Worm (Caenorhabditis elegans) whole organism, L4 larva: Measurements from ENCODE around the gene F43C11.16.

Experiments
- D1046.2 ChIP-seq: fragments of 200-800 bp; sonication (Bioruptor generic); IDR thresholded peaks from 2 replicates; pipeline ENCODE4 v1.3.6; 2022; ENCODE audit warnings: missing genetic modification characterization, missing compliant biosample characterization
- F44E2.7 ChIP-seq: fragments of 200-800 bp; sonication (Bioruptor generic); IDR thresholded peaks from 2 replicates; pipeline ENCODE4 v2.1.2; 2022; ENCODE audit warnings: missing genetic modification characterization, missing compliant biosample characterization
- R02D3.7 ChIP-seq: fragments of 150-350 bp; sonication (generic microtip); optimal IDR thresholded peaks from 3 replicates; lab custom pipeline; 2014; ENCODE audit warnings: missing biosample characterization, missing genetic modification characterization
- T20F7.1 ChIP-seq: fragments of 200-800 bp; sonication (Bioruptor generic); optimal IDR thresholded peaks from 2 replicates; lab custom pipeline; 2018; ENCODE audit warnings: mild to moderate bottlenecking, missing genetic modification characterization, missing compliant biosample characterization
- Y48G9A.11 ChIP-seq: fragments of 200-800 bp; sonication (Bioruptor generic); IDR thresholded peaks from 2 replicates; pipeline ENCODE4 v1.3.6; 2022; ENCODE audit warnings: missing genetic modification reagents, missing genetic modification characterization, missing compliant biosample characterization
- Y5F2A.4 ChIP-seq: fragments of 200-800 bp; sonication (Bioruptor generic); optimal IDR thresholded peaks from 2 replicates; lab custom pipeline; 2018; ENCODE audit warnings: mild to moderate bottlenecking, missing genetic modification characterization, missing compliant biosample characterization
- ZK337.2 ChIP-seq: fragments of 200-800 bp; sonication (Bioruptor generic); IDR thresholded peaks from 2 replicates; pipeline ENCODE4 v1.3.6; 2022; ENCODE audit warnings: missing genetic modification reagents, missing genetic modification characterization, missing compliant biosample characterization
- aha-1 ChIP-seq: fragments of 150-350 bp; peaks from one replicate; lab custom pipeline; 2014; ENCODE audit warnings: missing biosample characterization, missing genetic modification characterization
- aly-2 ChIP-seq: sonication (generic microtip); optimal IDR thresholded peaks from 2 replicates; lab custom pipeline; 2018; ENCODE audit warnings: missing biosample characterization, missing genetic modification characterization
- ama-1 ChIP-seq: fragments of 150-350 bp; optimal IDR thresholded peaks from 2 replicates; lab custom pipeline; 2014; ENCODE audit warnings: inconsistent platforms, mixed read lengths
- arid-1 ChIP-seq: fragments of 200-800 bp; sonication (Bioruptor generic); conservative IDR thresholded peaks from 2 replicates; pipeline ENCODE4 v1.3.6; 2022; ENCODE audit warnings: missing genetic modification reagents, missing genetic modification characterization, missing compliant biosample characterization
- ceh-28 ChIP-seq: fragments of 150-350 bp; optimal IDR thresholded peaks from 2 replicates; lab custom pipeline; 2014; ENCODE audit warnings: missing biosample characterization, missing genetic modification reagents, missing genetic modification characterization
- ceh-32 ChIP-seq: sonication (generic microtip); optimal IDR thresholded peaks from 2 replicates; lab custom pipeline; 2016; ENCODE audit warnings: mild to moderate bottlenecking, missing genetic modification characterization, missing compliant biosample characterization; ENCODE audit not compliant: poor library complexity
- daf-16 ChIP-seq, 3 experiments: sonication (generic microtip); optimal IDR thresholded peaks; 2 replicates each; lab custom pipeline; 2016 to 2017; ENCODE audit warnings: missing genetic modification characterization in 3 of 3, missing genetic modification reagents in 3 of 3, mild to moderate bottlenecking in 2 of 3, missing compliant biosample characterization in 2 of 3, missing biosample characterization in 1 of 3, moderate library complexity in 1 of 3
- hlh-11 ChIP-seq: fragments of 200-800 bp; sonication (Bioruptor generic); optimal IDR thresholded peaks from 2 replicates; lab custom pipeline; 2018; ENCODE audit warnings: mild to moderate bottlenecking, missing genetic modification characterization, missing compliant biosample characterization
- hlh-30 ChIP-seq: sonication (generic microtip); optimal IDR thresholded peaks from 2 replicates; lab custom pipeline; 2017; ENCODE audit warnings: antibody characterized with exemption, mild to moderate bottlenecking, missing genetic modification characterization, missing compliant biosample characterization; ENCODE audit not compliant: insufficient read depth
- hmg-1.1 ChIP-seq: fragments of 200-800 bp; sonication (Bioruptor generic); IDR thresholded peaks from 2 replicates; pipeline ENCODE4 v1.3.6; 2022; ENCODE audit warnings: missing genetic modification reagents, missing genetic modification characterization, missing compliant biosample characterization
- lir-3 ChIP-seq: sonication (generic microtip); optimal IDR thresholded peaks from 2 replicates; lab custom pipeline; 2016; ENCODE audit warnings: mild to moderate bottlenecking, missing genetic modification characterization, missing compliant biosample characterization
- madf-9 ChIP-seq: fragments of 200-800 bp; sonication (Bioruptor generic); conservative IDR thresholded peaks from 2 replicates; pipeline ENCODE4 v1.3.6; 2022; ENCODE audit warnings: missing genetic modification reagents, missing genetic modification characterization, missing compliant biosample characterization
- mdl-1 ChIP-seq, 2 experiments: fragments of 150-350 bp in 1 of 2; sonication (generic microtip) in 1 of 2; optimal IDR thresholded peaks; 2 replicates each; lab custom pipeline; 2014 to 2017; ENCODE audit warnings: missing biosample characterization in 2 of 2, missing genetic modification characterization in 2 of 2
- mdt-29 ChIP-seq: fragments of 200-800 bp; sonication (Bioruptor generic); IDR thresholded peaks from 2 replicates; pipeline ENCODE4 v1.3.6; 2022; ENCODE audit warnings: missing genetic modification reagents, missing genetic modification characterization, missing compliant biosample characterization
- mep-1 ChIP-seq: fragments of 150-350 bp; sonication (generic microtip); optimal IDR thresholded peaks from 3 replicates; lab custom pipeline; 2014; ENCODE audit warnings: missing biosample characterization, missing genetic modification characterization
- nhr-10 ChIP-seq: fragments of 150-350 bp; optimal IDR thresholded peaks from 2 replicates; lab custom pipeline; 2014; ENCODE audit warnings: missing biosample characterization, missing genetic modification characterization
- nhr-102 ChIP-seq: sonication (generic microtip); optimal IDR thresholded peaks from 2 replicates; lab custom pipeline; 2016; ENCODE audit warnings: mild to moderate bottlenecking, missing genetic modification characterization, moderate library complexity, missing compliant biosample characterization
- nhr-237 ChIP-seq: sonication (generic microtip); optimal IDR thresholded peaks from 2 replicates; lab custom pipeline; 2017; ENCODE audit warnings: missing biosample characterization, missing genetic modification characterization
- nhr-25 ChIP-seq: sonication (generic microtip); optimal IDR thresholded peaks from 2 replicates; lab custom pipeline; 2017; ENCODE audit warnings: missing genetic modification characterization, mild to moderate bottlenecking, missing compliant biosample characterization, antibody characterized with exemption, moderate library complexity, borderline replicate concordance; ENCODE audit not compliant: insufficient read depth
- nhr-28 ChIP-seq: fragments of 150-350 bp; optimal IDR thresholded peaks from 2 replicates; lab custom pipeline; 2014; ENCODE audit warnings: missing biosample characterization, missing genetic modification characterization
- nhr-6 ChIP-seq: fragments of 150-350 bp; optimal IDR thresholded peaks from 2 replicates; lab custom pipeline; 2014; ENCODE audit warnings: missing biosample characterization, missing genetic modification characterization
- nhr-76 ChIP-seq: fragments of 150-350 bp; optimal IDR thresholded peaks from 2 replicates; lab custom pipeline; 2014; ENCODE audit warnings: missing biosample characterization, missing genetic modification characterization
- pha-4 ChIP-seq, 2 experiments: fragments of 150-350 bp in 1 of 2; fragments of 200-800 bp in 1 of 2; sonication (Bioruptor generic) in 1 of 2; IDR thresholded peaks in 1 of 2; optimal IDR thresholded peaks in 1 of 2; 2 replicates each; pipeline versions ENCODE4 v1.3.6 to Lab custom; 2014 to 2022; ENCODE audit warnings: missing genetic modification characterization in 2 of 2, missing genetic modification reagents in 2 of 2, missing biosample characterization in 1 of 2, missing compliant biosample characterization in 1 of 2
- php-3 ChIP-seq: fragments of 200-800 bp; sonication (Bioruptor generic); IDR thresholded peaks from 2 replicates; pipeline ENCODE4 v1.3.6; 2022; ENCODE audit warnings: missing genetic modification reagents, missing genetic modification characterization, missing compliant biosample characterization
- saeg-2 ChIP-seq: fragments of 200-800 bp; sonication (Bioruptor generic); IDR thresholded peaks from 2 replicates; pipeline ENCODE4 v1.3.6; 2022; ENCODE audit warnings: missing genetic modification reagents, missing genetic modification characterization, missing compliant biosample characterization
- set-16 ChIP-seq: fragments of 200-800 bp; sonication (Bioruptor generic); IDR thresholded peaks from 2 replicates; pipeline ENCODE4 v1.3.6; 2022; ENCODE audit warnings: missing genetic modification reagents, missing genetic modification characterization, missing compliant biosample characterization
- snpc-1.2 ChIP-seq: fragments of 200-800 bp; sonication (Bioruptor generic); IDR thresholded peaks from 2 replicates; pipeline ENCODE4 v1.3.6; 2022; ENCODE audit warnings: missing genetic modification reagents, missing genetic modification characterization, missing compliant biosample characterization
- snpc-4 ChIP-seq: fragments of 150-350 bp; optimal IDR thresholded peaks from 2 replicates; lab custom pipeline; 2014; ENCODE audit warnings: missing biosample characterization, missing genetic modification characterization
- tra-1 ChIP-seq: fragments of 200-800 bp; sonication (Bioruptor generic); IDR thresholded peaks from 2 replicates; pipeline ENCODE4 v1.3.6; 2022; ENCODE audit warnings: missing genetic modification reagents, missing genetic modification characterization, missing compliant biosample characterization
- unc-130 ChIP-seq: sonication (generic microtip); optimal IDR thresholded peaks from 2 replicates; lab custom pipeline; 2016; ENCODE audit warnings: missing genetic modification reagents, missing genetic modification characterization, missing compliant biosample characterization
- unc-62 ChIP-seq, 3 experiments: fragments of 150-350 bp in 1 of 3; sonication (generic microtip); optimal IDR thresholded peaks in 2 of 3; peaks in 1 of 3; 1 replicate in 1 of 3; 2 replicates in 2 of 3; lab custom pipeline; 2014 to 2017; ENCODE audit warnings: missing biosample characterization in 3 of 3, missing genetic modification characterization in 3 of 3, missing genetic modification reagents in 3 of 3, missing genotype in 1 of 3
- zip-11 ChIP-seq: fragments of 200-800 bp; sonication (Bioruptor generic); IDR thresholded peaks from 2 replicates; pipeline ENCODE4 v1.3.6; 2022; ENCODE audit warnings: missing genetic modification characterization, missing compliant biosample characterization
- zip-2 ChIP-seq: fragments of 150-350 bp; optimal IDR thresholded peaks from 2 replicates; lab custom pipeline; 2014; ENCODE audit warnings: missing biosample characterization, missing genetic modification characterization
- ztf-11 ChIP-seq: fragments of 150-350 bp; optimal IDR thresholded peaks from 2 replicates; lab custom pipeline; 2014; ENCODE audit warnings: missing biosample characterization, missing genetic modification characterization

F43C11.16 gene

DNA sequence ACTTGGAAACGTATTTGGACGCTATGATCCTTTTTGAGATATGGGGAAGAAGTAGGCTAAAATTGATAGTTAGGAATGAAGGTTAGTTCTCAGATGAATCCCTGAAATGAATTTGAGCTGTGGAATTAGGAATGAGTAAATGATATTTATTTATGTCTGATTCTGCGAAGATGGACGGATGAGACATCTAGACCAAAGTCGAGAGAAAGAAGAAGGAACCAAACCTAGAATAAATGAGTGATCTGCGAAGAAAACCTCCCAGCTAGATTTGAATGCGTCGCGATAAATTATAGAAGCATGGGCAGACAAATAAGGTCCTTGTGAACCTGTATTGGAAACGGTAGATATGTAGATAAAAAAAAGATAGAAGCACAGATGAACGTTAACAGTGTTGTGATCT, at the start of gene F43C11.16:
Gene F43C11.16, minus strand, starts transcription at position 101 of the 400 bp plus-strand sequence.
- TF ChIP-seq saeg-2 (no peak), nhr-10 (tag; lab: Kevin White, UChicago) (no peak), F44E2.7 (GFP tag; lab: Robert Waterston, UW) (no peak), hlh-11 (tag; lab: Kevin White, UChicago) (no peak), madf-9 (GFP tag; lab: Robert Waterston, UW) (no peak), nhr-6 (no peak), aly-2 (tag; lab: Kevin White, UChicago) (no peak), mdt-29 (no peak), hmg-1.1 (GFP tag; lab: Robert Waterston, UW) (no peak), snpc-4 (tag; lab: Kevin White, UChicago) (no peak), ama-1 (lab: Kevin White, UChicago) (no peak), set-16 (GFP tag; lab: Robert Waterston, UW) (no peak), Y5F2A.4 (GFP tag; lab: Kevin White, UChicago) (no peak), ZK337.2 (GFP tag; lab: Robert Waterston, UW) (no peak), hlh-30 (tag; lab: Kevin White, UChicago) (no peak), mep-1 (tag; lab: Kevin White, UChicago) (no peak), daf-16 (GFP tag; optimal IDR thresholded peaks at IDR 0.05; lab: Kevin White, UChicago) (no peak), daf-16 (tag; optimal IDR thresholded peaks at IDR 0.05; lab: Kevin White, UChicago) (no peak), nhr-76 (tag; lab: Kevin White, UChicago) (no peak), unc-62 (GFP tag; optimal IDR thresholded peaks at IDR 0.05 in 1 of 2; lab: Kevin White, UChicago) (no peak), unc-62 (tag; optimal IDR thresholded peaks at IDR 0.05; lab: Kevin White, UChicago) (no peak), arid-1 (GFP tag; lab: Robert Waterston, UW) (no peak)

ce11 chrII:2403984-2404383, 44.1 kb upstream of the F43C11.16 start, which contains the start of gene F16G10.1:
F16G10.1 (plus strand) TSS chrII:2404284.
- no peak for TF ChIP-seq lir-3 (tag; lab: Kevin White, UChicago)
- TF ChIP-seq unc-62 (GFP tag; optimal IDR thresholded peaks at IDR 0.05 in 1 of 2; lab: Kevin White, UChicago) = peak in 1 of 2 experiments; percentile 52
- no peak for TF ChIP-seq unc-62 (tag; optimal IDR thresholded peaks at IDR 0.05; lab: Kevin White, UChicago)

DNA sequence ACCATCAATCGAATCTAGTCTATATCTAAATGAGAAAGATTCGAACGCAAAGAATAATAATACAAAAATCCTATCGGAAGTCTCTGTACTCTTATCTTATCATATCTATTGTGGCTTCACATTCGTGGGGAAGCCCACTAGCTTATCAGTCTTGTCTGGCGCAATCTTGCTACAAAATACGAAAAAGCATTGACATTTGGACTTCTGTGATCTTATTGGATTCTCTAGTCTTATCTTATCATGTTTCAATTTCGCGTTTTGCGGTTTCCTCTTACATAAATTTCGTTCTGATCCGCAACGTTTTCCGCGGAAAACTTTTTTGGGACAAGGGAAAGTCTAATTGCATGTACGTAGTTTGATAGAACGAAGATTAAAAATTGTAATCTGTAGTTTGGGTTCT, 39.9 kb upstream of the F43C11.16 start:
- TF ChIP-seq snpc-1.2 (GFP tag; lab: Robert Waterston, UW) = no peak
- no peak for TF ChIP-seq Y48G9A.11 (GFP tag; lab: Robert Waterston, UW)
- TF ChIP-seq mep-1 (tag; lab: Kevin White, UChicago) = no peak
- no peak for TF ChIP-seq mdl-1 (tag; optimal IDR thresholded peaks at IDR 0.05; lab: Kevin White, UChicago)
- no peak for TF ChIP-seq daf-16 (GFP tag; optimal IDR thresholded peaks at IDR 0.05; lab: Kevin White, UChicago)
- TF ChIP-seq daf-16 (tag; optimal IDR thresholded peaks at IDR 0.05; lab: Kevin White, UChicago) = no peak
- no peak for TF ChIP-seq nhr-237 (tag; lab: Kevin White, UChicago)
- TF ChIP-seq aha-1 (tag; lab: Kevin White, UChicago) = peak; percentile 43
- peak; percentile 95 for TF ChIP-seq nhr-28 (tag; lab: Kevin White, UChicago)

- TF ChIP-seq ceh-32 (tag; lab: Kevin White, UChicago) (no peak), R02D3.7 (tag; lab: Kevin White, UChicago) (no peak), nhr-25 (tag; lab: Kevin White, UChicago) (no peak), F44E2.7 (GFP tag; lab: Robert Waterston, UW) (no peak), hlh-30 (tag; lab: Kevin White, UChicago) (no peak), ztf-11 (tag; lab: Kevin White, UChicago) (no peak), nhr-102 (tag; lab: Kevin White, UChicago) (no peak), aha-1 (tag; lab: Kevin White, UChicago) (no peak), unc-130 (no peak), nhr-10 (tag; lab: Kevin White, UChicago) (no peak), zip-11 (no peak), D1046.2 (GFP tag; lab: Robert Waterston, UW) (no peak), pha-4 (GFP tag; IDR thresholded peaks at IDR 0.05; lab: Robert Waterston, UW) (no peak), pha-4 (tag; optimal IDR thresholded peaks at IDR 0.05; lab: Kevin White, UChicago) (no peak), ceh-28 (tag; lab: Kevin White, UChicago) (no peak), tra-1 (GFP tag; lab: Robert Waterston, UW) (no peak), zip-2 (tag; lab: Kevin White, UChicago) (no peak), php-3 (no peak), T20F7.1 (GFP tag; lab: Kevin White, UChicago) (no peak)
These were observed 39.0 kb upstream of the F43C11.16 start, which contains the start of gene F16G10.14 for ce11 chrII:2398884-2399283. F16G10.14 (minus strand) TSS chrII:2398984.
